Worm (Caenorhabditis elegans) whole organism, L4 larva: Measurements from ENCODE around the gene sru-27.

Experiments used
- ZK337.2 ChIP-seq: fragments of 200-800 bp; sonication (Bioruptor generic); IDR thresholded peaks from 2 replicates; pipeline ENCODE4 v1.3.6; 2022; ENCODE audit warnings: missing genetic modification reagents, missing genetic modification characterization, missing compliant biosample characterization
- aha-1 ChIP-seq: fragments of 150-350 bp; peaks from one replicate; lab custom pipeline; 2014; ENCODE audit warnings: missing biosample characterization, missing genetic modification characterization
- ceh-28 ChIP-seq: fragments of 150-350 bp; optimal IDR thresholded peaks from 2 replicates; lab custom pipeline; 2014; ENCODE audit warnings: missing biosample characterization, missing genetic modification reagents, missing genetic modification characterization
- ceh-82 ChIP-seq: sonication (generic microtip); optimal IDR thresholded peaks from 2 replicates; lab custom pipeline; 2017; ENCODE audit warnings: missing biosample characterization, missing genetic modification characterization
- ces-1 ChIP-seq: fragments of 150-350 bp; sonication (generic microtip); optimal IDR thresholded peaks from 4 replicates; lab custom pipeline; 2014; ENCODE audit warnings: missing biosample characterization, missing genetic modification reagents, missing genetic modification characterization
- daf-19 ChIP-seq: fragments of 200-800 bp; sonication (Bioruptor generic); conservative IDR thresholded peaks from 2 replicates; pipeline ENCODE4 v1.3.6; 2022; ENCODE audit warnings: missing genetic modification characterization, missing compliant biosample characterization
- egl-27 ChIP-seq: sonication (generic microtip); optimal IDR thresholded peaks from 3 replicates; lab custom pipeline; 2017; ENCODE audit warnings: missing biosample characterization, missing genetic modification reagents, missing genetic modification characterization
- jun-1 ChIP-seq: fragments of 150-350 bp; optimal IDR thresholded peaks from 2 replicates; lab custom pipeline; 2014; ENCODE audit warnings: missing biosample characterization, missing genetic modification reagents, missing genetic modification characterization
- lim-7 ChIP-seq: fragments of 200-800 bp; sonication (Bioruptor generic); IDR thresholded peaks from 2 replicates; pipeline ENCODE4 v1.3.6; 2022; ENCODE audit warnings: missing genetic modification characterization, missing compliant biosample characterization
- lin-1 ChIP-seq: fragments of 200-800 bp; sonication (Bioruptor generic); IDR thresholded peaks from 2 replicates; pipeline ENCODE4 v1.3.6; 2022; ENCODE audit warnings: missing genetic modification reagents, missing genetic modification characterization, missing compliant biosample characterization
- nhr-41 ChIP-seq: fragments of 200-800 bp; sonication (Bioruptor generic); IDR thresholded peaks from 2 replicates; pipeline ENCODE4 v1.3.6; 2022; ENCODE audit warnings: missing genetic modification reagents, missing genetic modification characterization, missing compliant biosample characterization
- nhr-48 ChIP-seq: sonication (generic microtip); optimal IDR thresholded peaks from 2 replicates; lab custom pipeline; 2016; ENCODE audit warnings: mild to moderate bottlenecking, missing genetic modification characterization, missing compliant biosample characterization
- set-16 ChIP-seq: fragments of 200-800 bp; sonication (Bioruptor generic); IDR thresholded peaks from 2 replicates; pipeline ENCODE4 v1.3.6; 2022; ENCODE audit warnings: missing genetic modification reagents, missing genetic modification characterization, missing compliant biosample characterization
- spr-3 ChIP-seq: fragments of 200-800 bp; sonication (Bioruptor generic); optimal IDR thresholded peaks from 2 replicates; lab custom pipeline; 2018; ENCODE audit warnings: mild to moderate bottlenecking, missing genetic modification characterization, missing compliant biosample characterization
- unc-39 ChIP-seq: sonication (generic microtip); optimal IDR thresholded peaks from 2 replicates; lab custom pipeline; 2017; ENCODE audit warnings: missing biosample characterization, missing genetic modification characterization
- unc-62 ChIP-seq, 3 experiments: fragments of 150-350 bp in 1 of 3; sonication (generic microtip); optimal IDR thresholded peaks in 2 of 3; peaks in 1 of 3; 1 replicate in 1 of 3; 2 replicates in 2 of 3; lab custom pipeline; 2014 to 2017; ENCODE audit warnings: missing biosample characterization in 3 of 3, missing genetic modification characterization in 3 of 3, missing genetic modification reagents in 3 of 3, missing genotype in 1 of 3

The sru-27 gene

ce11 chrV:1547843-1548242 lies 48.6 kb downstream of the sru-27 start, which contains the start of gene F52F10.2:
F52F10.2 (plus strand) TSS chrV:1548143.
- TF ChIP-seq ceh-82, result no peak
- TF ChIP-seq unc-39 (tag; lab: Kevin White, UChicago), result no peak
- no peak for TF ChIP-seq aha-1
- no peak for TF ChIP-seq lin-1 (GFP tag; lab: Robert Waterston, UW)
- no peak for TF ChIP-seq ces-1
- TF ChIP-seq set-16, result no peak
- no peak for TF ChIP-seq ZK337.2
- TF ChIP-seq jun-1 (tag; lab: Kevin White, UChicago), result no peak
- TF ChIP-seq egl-27 (tag; lab: Kevin White, UChicago), result no peak
- TF ChIP-seq spr-3, result no peak
- no peak for TF ChIP-seq unc-62 (GFP tag; optimal IDR thresholded peaks at IDR 0.05 in 1 of 2; lab: Kevin White, UChicago)
- TF ChIP-seq unc-62 (tag; optimal IDR thresholded peaks at IDR 0.05; lab: Kevin White, UChicago), result no peak
- no peak for TF ChIP-seq daf-19 (GFP tag; lab: Robert Waterston, UW)
- no peak for TF ChIP-seq nhr-41
- TF ChIP-seq lim-7, result no peak
- TF ChIP-seq nhr-48 (tag; lab: Kevin White, UChicago), result no peak
- no peak for TF ChIP-seq ceh-28 (tag; lab: Kevin White, UChicago)
- TF ChIP-seq, all 104 proteins: peak for 0
